Fruit fly (Drosophila melanogaster) whole organism: ENCODE measurements around the gene Amt.

ENCODE experiments used
- CG8478 ChIP-seq: fragments of >200 bp; optimal IDR thresholded peaks from 2 replicates; lab custom pipeline; 2018; ENCODE audit warnings: inconsistent platforms
- Dll ChIP-seq: fragments of >200 bp; optimal IDR thresholded peaks from 2 replicates; lab custom pipeline; 2017
- pan ChIP-seq: fragments of >200 bp; optimal IDR thresholded peaks from 2 replicates; lab custom pipeline; 2017
- psq ChIP-seq: fragments of >200 bp; optimal IDR thresholded peaks from 2 replicates; lab custom pipeline; 2017
- usp ChIP-seq: fragments of >200 bp; optimal IDR thresholded peaks from 2 replicates; lab custom pipeline; 2017; ENCODE audit warnings: missing biosample characterization, missing genetic modification characterization, mixed read lengths

DNA sequence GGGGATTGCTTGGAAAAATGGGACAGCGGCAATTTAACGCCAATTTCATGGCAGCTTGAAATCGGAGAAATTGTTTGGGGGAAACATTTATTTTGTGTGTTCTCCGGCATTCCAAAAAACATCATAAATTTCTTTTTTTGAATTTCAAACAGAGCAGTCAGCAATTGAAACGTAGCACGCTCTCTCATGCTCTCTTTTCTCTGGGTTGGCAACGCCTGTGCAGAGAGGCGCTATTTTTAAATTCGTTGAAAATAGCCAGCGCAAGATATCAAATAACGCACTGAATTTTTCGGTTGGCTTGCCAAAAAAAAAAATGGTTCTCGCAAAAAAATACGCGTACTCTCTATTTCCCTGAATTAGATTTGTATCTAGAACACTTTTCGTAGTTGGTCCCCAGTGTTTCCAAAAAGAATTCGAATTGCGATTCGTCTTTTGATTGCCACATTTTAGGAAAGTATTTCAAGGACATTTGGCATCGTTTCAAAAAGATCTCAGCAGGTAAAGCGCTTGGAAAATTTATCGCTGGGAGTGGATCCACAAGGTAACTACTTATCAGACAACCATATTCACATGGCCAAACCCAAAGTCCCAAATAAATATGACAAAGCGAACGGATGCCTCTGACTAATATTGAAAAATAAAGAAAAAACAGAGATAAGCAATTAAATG, 37.2 kb upstream of the Amt start:
- TF ChIP-seq usp (GFP tag; lab: Kevin White, UChicago) = no peak
- no peak for TF ChIP-seq CG8478 (lab: Kevin White, UChicago)
- TF ChIP-seq psq (lab: Kevin White, UChicago) = no peak
- TF ChIP-seq Dll (lab: Kevin White, UChicago) = no peak
- no peak for TF ChIP-seq pan (lab: Kevin White, UChicago)
